Worm (Caenorhabditis elegans) whole organism, young adult: Measurements from ENCODE around the gene sdz-26.

Experiments
- B0336.3 ChIP-seq: fragments of 200-800 bp; sonication (Bioruptor generic); IDR thresholded peaks from 2 replicates; pipeline ENCODE4 v1.3.6; 2022; ENCODE audit warnings: missing genetic modification characterization, missing compliant biosample characterization
- C06A6.2 ChIP-seq: fragments of 200-800 bp; sonication (Bioruptor generic); conservative IDR thresholded peaks from 2 replicates; pipeline ENCODE4 v1.3.6; 2022; ENCODE audit warnings: missing genetic modification characterization, missing compliant biosample characterization
- C17E4.6 ChIP-seq: fragments of 200-800 bp; sonication (Bioruptor generic); IDR thresholded peaks from 2 replicates; pipeline ENCODE4 v1.3.6; 2022; ENCODE audit warnings: missing genetic modification reagents, missing genetic modification characterization, missing compliant biosample characterization
- F22D6.2 ChIP-seq: sonication (generic microtip); optimal IDR thresholded peaks from 2 replicates; lab custom pipeline; 2016; ENCODE audit warnings: mild to moderate bottlenecking, missing genetic modification characterization, missing compliant biosample characterization
- F33H1.4 ChIP-seq: fragments of 200-800 bp; sonication (Bioruptor generic); IDR thresholded peaks from 2 replicates; pipeline ENCODE4 v1.3.6; 2022; ENCODE audit warnings: missing genetic modification reagents, missing genetic modification characterization, missing compliant biosample characterization
- F49E8.2 ChIP-seq: sonication (generic microtip); optimal IDR thresholded peaks from 3 replicates; lab custom pipeline; 2017; ENCODE audit warnings: missing genetic modification characterization, mild to moderate bottlenecking, missing compliant biosample characterization, antibody characterized with exemption, moderate library complexity; ENCODE audit not compliant: insufficient read depth
- F52B5.7 ChIP-seq: sonication (generic microtip); optimal IDR thresholded peaks from 2 replicates; lab custom pipeline; 2016; ENCODE audit warnings: mild to moderate bottlenecking, missing genetic modification characterization, missing compliant biosample characterization
- F57A8.1 ChIP-seq: fragments of 200-800 bp; sonication (Bioruptor generic); optimal IDR thresholded peaks from 2 replicates; lab custom pipeline; 2018; ENCODE audit warnings: mild to moderate bottlenecking, missing genetic modification characterization, moderate library complexity, missing compliant biosample characterization
- K11D2.4 ChIP-seq: fragments of 200-800 bp; sonication (Bioruptor generic); IDR thresholded peaks from 2 replicates; pipeline ENCODE4 v1.3.6; 2022; ENCODE audit warnings: missing genetic modification reagents, missing genetic modification characterization, missing compliant biosample characterization
- T26A5.8 ChIP-seq: sonication (generic microtip); optimal IDR thresholded peaks from 2 replicates; lab custom pipeline; 2016; ENCODE audit warnings: missing genetic modification characterization, missing compliant biosample characterization
- Y56A3A.18 ChIP-seq: fragments of 200-800 bp; sonication (Bioruptor generic); IDR thresholded peaks from 2 replicates; pipeline ENCODE4 v1.3.6; 2022; ENCODE audit warnings: missing genetic modification reagents, missing genetic modification characterization, missing compliant biosample characterization
- Y67H2A.10 ChIP-seq: fragments of 200-800 bp; sonication (Bioruptor generic); conservative IDR thresholded peaks from 2 replicates; pipeline ENCODE4 v1.3.6; 2022; ENCODE audit warnings: missing genetic modification reagents, missing genetic modification characterization, missing compliant biosample characterization
- bed-1 ChIP-seq: fragments of 200-800 bp; sonication (Bioruptor generic); IDR thresholded peaks from 2 replicates; pipeline ENCODE4 v1.3.6; 2022; ENCODE audit warnings: missing genetic modification reagents, missing genetic modification characterization, missing compliant biosample characterization
- bed-2 ChIP-seq: fragments of 200-800 bp; sonication (Bioruptor generic); IDR thresholded peaks from 2 replicates; pipeline ENCODE4 v1.3.6; 2022; ENCODE audit warnings: missing genetic modification reagents, missing genetic modification characterization, missing compliant biosample characterization
- cebp-1 ChIP-seq, 2 experiments: fragments of 200-800 bp in 1 of 2; sonication (Bioruptor generic) in 1 of 2; sonication (generic microtip) in 1 of 2; IDR thresholded peaks in 1 of 2; optimal IDR thresholded peaks in 1 of 2; 2 replicates each; pipeline versions ENCODE4 v1.3.6 to Lab custom; 2017 to 2022; ENCODE audit warnings: missing compliant biosample characterization in 2 of 2, missing genetic modification characterization in 2 of 2, mild to moderate bottlenecking in 1 of 2, missing genetic modification reagents in 1 of 2, moderate library complexity in 1 of 2
- ceh-27 ChIP-seq: fragments of 200-800 bp; sonication (Bioruptor generic); optimal IDR thresholded peaks from 2 replicates; lab custom pipeline; 2018; ENCODE audit warnings: mild to moderate bottlenecking, missing genetic modification characterization, moderate library complexity, missing compliant biosample characterization
- ceh-40 ChIP-seq: fragments of 200-800 bp; sonication (Bioruptor generic); IDR thresholded peaks from 2 replicates; pipeline ENCODE4 v1.3.6; 2022; ENCODE audit warnings: missing genetic modification characterization, missing compliant biosample characterization
- chd-7 ChIP-seq: sonication (generic microtip); optimal IDR thresholded peaks from 2 replicates; lab custom pipeline; 2016; ENCODE audit warnings: mild to moderate bottlenecking, missing genetic modification characterization, moderate library complexity, missing compliant biosample characterization
- dpl-1 ChIP-seq: fragments of 150-350 bp; optimal IDR thresholded peaks from 2 replicates; lab custom pipeline; 2014; ENCODE audit warnings: missing biosample characterization, missing genetic modification reagents, missing genetic modification characterization
- efl-1 ChIP-seq: fragments of 150-350 bp; optimal IDR thresholded peaks from 2 replicates; lab custom pipeline; 2014; ENCODE audit warnings: missing biosample characterization, missing genetic modification reagents, missing genetic modification characterization
- ekl-4 ChIP-seq: fragments of 200-800 bp; sonication (Bioruptor generic); IDR thresholded peaks from 2 replicates; pipeline ENCODE4 v1.3.6; 2022; ENCODE audit warnings: missing genetic modification reagents, missing genetic modification characterization, missing compliant biosample characterization
- hlh-26 ChIP-seq: fragments of 200-800 bp; sonication (Bioruptor generic); conservative IDR thresholded peaks from 2 replicates; pipeline ENCODE4 v1.3.6; 2022; ENCODE audit warnings: missing genetic modification reagents, missing genetic modification characterization, missing compliant biosample characterization
- hmg-1.2 ChIP-seq: fragments of 200-800 bp; sonication (Bioruptor generic); IDR thresholded peaks from 2 replicates; pipeline ENCODE4 v1.3.6; 2022; ENCODE audit warnings: missing genetic modification reagents, missing genetic modification characterization, missing compliant biosample characterization
- lag-1 ChIP-seq: fragments of 200-800 bp; sonication (Bioruptor generic); IDR thresholded peaks from 2 replicates; pipeline ENCODE4 v1.3.6; 2022; ENCODE audit warnings: missing genetic modification reagents, missing genetic modification characterization, missing compliant biosample characterization
- let-526 ChIP-seq: fragments of 200-800 bp; sonication (Bioruptor generic); IDR thresholded peaks from 2 replicates; pipeline ENCODE4 v1.3.6; 2022; ENCODE audit warnings: missing genetic modification reagents, missing genetic modification characterization, missing compliant biosample characterization
- let-607 ChIP-seq, 2 experiments: fragments of 200-800 bp in 1 of 2; sonication (Bioruptor generic) in 1 of 2; sonication (generic microtip) in 1 of 2; optimal IDR thresholded peaks; 2 replicates each; lab custom pipeline; 2016 to 2018; ENCODE audit warnings: mild to moderate bottlenecking in 2 of 2, missing compliant biosample characterization in 2 of 2, missing genetic modification characterization in 2 of 2, moderate library complexity in 2 of 2, missing genotype in 1 of 2
- lin-54 ChIP-seq: fragments of 200-800 bp; sonication (Bioruptor generic); optimal IDR thresholded peaks from 2 replicates; lab custom pipeline; 2018; ENCODE audit warnings: mild to moderate bottlenecking, missing genetic modification characterization, missing compliant biosample characterization
- madf-6 ChIP-seq: fragments of 200-800 bp; sonication (Bioruptor generic); IDR thresholded peaks from 2 replicates; pipeline ENCODE4 v1.3.6; 2022; ENCODE audit warnings: missing genetic modification reagents, missing genetic modification characterization, missing compliant biosample characterization
- mcd-1 ChIP-seq: fragments of 200-800 bp; sonication (Bioruptor generic); IDR thresholded peaks from 2 replicates; pipeline ENCODE4 v1.3.6; 2022; ENCODE audit warnings: missing genetic modification reagents, missing genetic modification characterization, missing compliant biosample characterization
- nfyb-1 ChIP-seq: fragments of 200-800 bp; sonication (Bioruptor generic); IDR thresholded peaks from 2 replicates; pipeline ENCODE4 v1.3.6; 2022; ENCODE audit warnings: missing genetic modification reagents, missing genetic modification characterization, missing compliant biosample characterization
- nhr-27 ChIP-seq: fragments of 200-800 bp; sonication (Bioruptor generic); optimal IDR thresholded peaks from 2 replicates; lab custom pipeline; 2018; ENCODE audit warnings: mild to moderate bottlenecking, missing genetic modification characterization, moderate library complexity, missing compliant biosample characterization
- rcor-1 ChIP-seq: fragments of 200-800 bp; sonication (Bioruptor generic); IDR thresholded peaks from 2 replicates; pipeline ENCODE4 v1.3.6; 2022; ENCODE audit warnings: missing genetic modification reagents, missing genetic modification characterization, missing compliant biosample characterization
- rec-8 ChIP-seq, 2 experiments: sonication (generic microtip); optimal IDR thresholded peaks; 2 replicates each; lab custom pipeline; 2016; ENCODE audit warnings: mild to moderate bottlenecking in 2 of 2, missing genetic modification characterization in 2 of 2, missing genetic modification reagents in 2 of 2, missing genotype in 2 of 2, missing biosample characterization in 1 of 2, missing compliant biosample characterization in 1 of 2, moderate library complexity in 1 of 2
- sea-2 ChIP-seq: fragments of 200-800 bp; sonication (Bioruptor generic); IDR thresholded peaks from 2 replicates; pipeline ENCODE4 v1.3.6; 2022; ENCODE audit warnings: missing genetic modification characterization, missing compliant biosample characterization
- snpc-1.1 ChIP-seq: sonication (generic microtip); optimal IDR thresholded peaks from 2 replicates; lab custom pipeline; 2017; ENCODE audit warnings: missing genetic modification characterization, mild to moderate bottlenecking, missing compliant biosample characterization, antibody characterized with exemption, moderate library complexity, missing genotype, missing genetic modification reagents; ENCODE audit not compliant: insufficient read depth
- snpc-4 ChIP-seq, 5 experiments: fragments of 150-350 bp in 1 of 5; sonication (generic microtip) in 4 of 5; optimal IDR thresholded peaks; 2 replicates each; lab custom pipeline; 2014 to 2018; ENCODE audit warnings: missing genetic modification characterization in 5 of 5, missing biosample characterization in 3 of 5, antibody characterized with exemption in 2 of 5, mild to moderate bottlenecking in 2 of 5, missing compliant biosample characterization in 2 of 5, missing genotype in 2 of 5, moderate library complexity in 2 of 5, missing genetic modification reagents in 1 of 5
- sptf-2 ChIP-seq: fragments of 200-800 bp; sonication (Bioruptor generic); optimal IDR thresholded peaks from 2 replicates; lab custom pipeline; 2018; ENCODE audit warnings: mild to moderate bottlenecking, missing genetic modification characterization, missing compliant biosample characterization
- unc-130 ChIP-seq: sonication (generic microtip); optimal IDR thresholded peaks from 2 replicates; lab custom pipeline; 2016; ENCODE audit warnings: missing genetic modification reagents, missing genetic modification characterization, missing compliant biosample characterization
- zfh-2 ChIP-seq: fragments of 200-800 bp; sonication (Bioruptor generic); conservative IDR thresholded peaks from 2 replicates; pipeline ENCODE4 v1.3.6; 2022; ENCODE audit warnings: missing genetic modification reagents, missing genetic modification characterization, missing compliant biosample characterization
- zim-3 ChIP-seq: sonication (generic microtip); optimal IDR thresholded peaks from 2 replicates; lab custom pipeline; 2017; ENCODE audit warnings: mild to moderate bottlenecking, missing genetic modification characterization, moderate library complexity, missing compliant biosample characterization
- ztf-22 ChIP-seq: fragments of 200-800 bp; sonication (Bioruptor generic); optimal IDR thresholded peaks from 2 replicates; lab custom pipeline; 2018; ENCODE audit warnings: mild to moderate bottlenecking, missing genetic modification characterization, moderate library complexity, missing compliant biosample characterization
- ztf-25 ChIP-seq: fragments of 200-800 bp; sonication (Bioruptor generic); IDR thresholded peaks from 2 replicates; pipeline ENCODE4 v1.3.6; 2022; ENCODE audit warnings: missing genetic modification reagents, missing genetic modification characterization, missing compliant biosample characterization

The sdz-26 gene

DNA sequence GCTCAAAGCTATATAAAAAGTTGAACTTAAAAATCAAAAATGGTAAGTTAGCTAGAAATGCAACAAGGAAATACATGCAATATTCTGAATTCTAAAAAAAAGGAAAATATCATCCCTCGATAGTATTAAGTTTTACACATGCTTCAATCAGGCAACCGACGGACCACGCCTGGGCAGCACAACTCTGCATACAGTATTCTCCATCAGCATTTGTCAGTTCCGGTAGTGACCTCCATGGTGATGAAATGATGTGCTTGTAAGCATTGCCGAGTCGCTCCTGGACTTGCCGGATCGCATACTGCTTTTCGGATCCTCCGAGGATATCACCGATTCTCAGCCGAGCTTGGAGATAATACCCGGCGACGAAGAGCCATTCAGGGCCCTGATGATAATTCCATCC is 30.8 kb upstream of the sdz-26 start (continued):
- TF ChIP-seq cebp-1 (GFP tag; IDR thresholded peaks at IDR 0.05; lab: Robert Waterston, UW) (no peak), cebp-1 (tag; optimal IDR thresholded peaks at IDR 0.05; lab: Kevin White, UChicago) (peak; percentile 71), lin-54 (GFP tag; lab: Kevin White, UChicago) (peak; percentile 30), madf-6 (GFP tag; lab: Robert Waterston, UW) (peak; percentile 75), let-607 (tag; optimal IDR thresholded peaks at IDR 0.05; lab: Kevin White, UChicago) (no peak), nfyb-1 (peak; percentile 69; the same call in 1 of the 2 replicates), chd-7 (tag; lab: Kevin White, UChicago) (peak; percentile 63), rec-8 (tag; optimal IDR thresholded peaks at IDR 0.05; lab: Kevin White, UChicago) (no peak), hmg-1.2 (GFP tag; lab: Robert Waterston, UW) (peak; percentile 25; the same call in 1 of the 2 replicates), hlh-26 (GFP tag; lab: Robert Waterston, UW) (no peak), snpc-4 (GFP tag; optimal IDR thresholded peaks at IDR 0.05; lab: Kevin White, UChicago) (no peak), snpc-4 (tag; optimal IDR thresholded peaks at IDR 0.05; lab: Kevin White, UChicago) (peak in 1 of 4 experiments; percentile 42), ceh-40 (GFP tag; lab: Robert Waterston, UW) (peak; percentile 59; the same call in 1 of the 2 replicates), bed-2 (no peak), zfh-2 (GFP tag; lab: Robert Waterston, UW) (peak; percentile 6; the same call in 1 of the 2 replicates), F49E8.2 (tag; lab: Kevin White, UChicago) (peak; percentile 75), B0336.3 (GFP tag; lab: Robert Waterston, UW) (peak; percentile 87), sea-2 (no peak), Y67H2A.10 (GFP tag; lab: Robert Waterston, UW) (0 out of 2 replicates have a peak, but pooled peaks have one; percentile 49), F33H1.4 (no peak), nhr-27 (tag; lab: Kevin White, UChicago) (no peak)
- TF ChIP-seq, all 124 proteins: peak for 38

ce11 chrII:14351352-14351751 is 30.2 kb upstream of the sdz-26 start:
- no peak for TF ChIP-seq lin-54 (GFP tag; lab: Kevin White, UChicago)
- TF ChIP-seq snpc-1.1 (tag; lab: Kevin White, UChicago), result no peak
- no peak for TF ChIP-seq rcor-1
- no peak for TF ChIP-seq lag-1 (GFP tag; lab: Robert Waterston, UW)
- no peak for TF ChIP-seq hmg-1.2 (GFP tag; lab: Robert Waterston, UW)
- TF ChIP-seq zim-3 (tag; lab: Kevin White, UChicago), result no peak
- no peak for TF ChIP-seq F57A8.1 (GFP tag; lab: Kevin White, UChicago)

DNA sequence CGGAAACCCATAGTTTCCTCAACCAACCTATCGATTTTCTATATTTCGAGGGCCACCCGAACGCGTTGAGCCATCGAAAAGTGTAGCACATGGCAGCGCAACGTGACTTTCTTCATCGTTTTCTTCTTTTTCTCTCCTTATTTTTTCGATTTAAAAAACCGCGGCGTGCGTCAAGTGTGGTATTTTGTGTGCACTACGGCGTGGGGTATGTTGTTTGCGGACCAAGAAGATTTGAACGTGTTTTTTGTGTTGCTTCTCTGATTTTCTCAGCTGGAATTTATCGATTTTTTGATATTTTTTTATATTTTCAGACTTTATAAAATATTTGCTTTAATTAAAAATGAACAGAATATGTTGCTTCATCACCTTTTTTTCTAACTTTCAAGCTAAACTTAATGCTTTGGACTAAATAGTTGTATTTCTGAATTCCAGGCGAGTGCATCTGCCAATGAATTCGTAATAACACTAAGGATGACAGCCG is 23.6 kb upstream of the sdz-26 start, which contains the start of the genes agl-1 and pfs-2:
Gene agl-1, minus strand, starts transcription at position 178 of the 481 bp plus-strand sequence.
Gene pfs-2, plus strand, starts transcription at position 431 of the 481 bp plus-strand sequence.
- TF ChIP-seq snpc-1.1 (tag; lab: Kevin White, UChicago), result no peak
- no peak for TF ChIP-seq F52B5.7
- peak; percentile 67 for TF ChIP-seq mcd-1 (GFP tag; lab: Robert Waterston, UW)
- TF ChIP-seq madf-6 (GFP tag; lab: Robert Waterston, UW), result peak; percentile 50
- TF ChIP-seq efl-1, result peak; percentile 68
- no peak for TF ChIP-seq unc-130
- TF ChIP-seq ekl-4 (GFP tag; lab: Robert Waterston, UW), result no peak
- no peak for TF ChIP-seq Y67H2A.10 (GFP tag; lab: Robert Waterston, UW)
- TF ChIP-seq ceh-27 (GFP tag; lab: Kevin White, UChicago), result peak; percentile 65
- no peak for TF ChIP-seq sptf-2 (GFP tag; lab: Kevin White, UChicago)
- no peak for TF ChIP-seq K11D2.4 (GFP tag; lab: Robert Waterston, UW)
- no peak for TF ChIP-seq C17E4.6 (GFP tag; lab: Robert Waterston, UW)
- TF ChIP-seq dpl-1 (GFP tag; lab: Kevin White, UChicago), result peak; percentile 34
- TF ChIP-seq ztf-22 (GFP tag; lab: Kevin White, UChicago), result no peak
- no peak for TF ChIP-seq ztf-25
- TF ChIP-seq ceh-40 (GFP tag; lab: Robert Waterston, UW), result no peak
- no peak for TF ChIP-seq let-526 (GFP tag; lab: Robert Waterston, UW)
- no peak for TF ChIP-seq T26A5.8
- no peak for TF ChIP-seq let-607 (tag; optimal IDR thresholded peaks at IDR 0.05; lab: Kevin White, UChicago)
- no peak for TF ChIP-seq F22D6.2 (tag; lab: Kevin White, UChicago)
- no peak for TF ChIP-seq Y56A3A.18 (GFP tag; lab: Robert Waterston, UW)
- TF ChIP-seq C06A6.2, result no peak
- no peak for TF ChIP-seq zim-3 (tag; lab: Kevin White, UChicago)
- no peak for TF ChIP-seq bed-1 (GFP tag; lab: Robert Waterston, UW)
- TF ChIP-seq bed-2, result no peak
